Worm (Caenorhabditis elegans): ENCODE measurements around the gene klp-17.

klp-17 gene

DNA sequence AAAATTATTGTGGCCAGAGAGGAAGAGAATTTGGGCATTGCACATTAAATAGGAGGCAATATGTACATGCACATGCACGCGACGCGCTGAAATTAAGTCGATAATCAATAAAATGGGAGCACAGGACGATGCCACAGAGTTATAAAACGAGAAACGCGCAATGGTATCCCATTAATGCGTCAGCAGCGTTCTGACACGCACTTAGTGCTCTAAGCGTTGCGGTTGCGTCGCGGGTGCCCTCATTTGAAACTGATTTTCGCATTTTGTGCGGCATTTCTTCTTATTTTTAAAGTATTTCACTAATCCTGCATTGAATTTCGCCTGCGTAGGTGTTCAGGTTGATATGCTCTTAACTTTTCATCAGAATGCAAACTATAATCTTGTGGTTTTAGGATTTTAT lies 14.4 kb downstream of the klp-17 start, which contains the start of gene rsp-1:
Gene rsp-1, plus strand, starts transcription at position 338 of the 400 bp plus-strand sequence.
- no peak for TF ChIP-seq nhr-237 (tag; optimal IDR thresholded peaks at IDR 0.05)
- peak; percentile 73 for TF ChIP-seq pax-3 (tag; optimal IDR thresholded peaks at IDR 0.05)
- peak; percentile 90 for TF ChIP-seq nhr-19 (GFP tag; conservative IDR thresholded peaks at IDR 0.05)
- peak; percentile 27 for TF ChIP-seq blmp-1 (tag; optimal IDR thresholded peaks at IDR 0.05)
- peak; percentile 89 for TF ChIP-seq nhr-90 (tag; optimal IDR thresholded peaks at IDR 0.05; ENCODE audit: poor library complexity)
- peak; percentile 29 for TF ChIP-seq fkh-4 (tag; optimal IDR thresholded peaks at IDR 0.05; ENCODE audit: borderline replicate concordance)
- TF ChIP-seq mep-1 (tag; optimal IDR thresholded peaks at IDR 0.05) = peak; percentile 84
- peak; percentile 92 to 95 (median 94) for TF ChIP-seq ceh-82 (tag; optimal IDR thresholded peaks at IDR 0.05)
- TF ChIP-seq ztf-11 (tag; optimal IDR thresholded peaks at IDR 0.05) = peak in 1 of 2 experiments; percentile 71
- TF ChIP-seq lir-3 (tag; optimal IDR thresholded peaks at IDR 0.05; ENCODE audit: poor library complexity) = peak; percentile 68
- no peak for TF ChIP-seq nhr-84 (tag; optimal IDR thresholded peaks at IDR 0.05)
- no peak for TF ChIP-seq egl-27 (tag; optimal IDR thresholded peaks at IDR 0.05)
- TF ChIP-seq nhr-71 (tag; optimal IDR thresholded peaks at IDR 0.05) = peak; percentile 93
- peak; percentile 89 for TF ChIP-seq lin-13 (GFP tag; optimal IDR thresholded peaks at IDR 0.05)
- TF ChIP-seq elt-2 (tag; optimal IDR thresholded peaks at IDR 0.05) = peak; percentile 76
- TF ChIP-seq F16B12.6 (tag; optimal IDR thresholded peaks at IDR 0.05) = peak; percentile 69
- no peak for TF ChIP-seq ces-1 (GFP tag; optimal IDR thresholded peaks at IDR 0.05)
- TF ChIP-seq swsn-7 (tag; optimal IDR thresholded peaks at IDR 0.05) = peak; percentile 91
- TF ChIP-seq rnt-1 (tag; optimal IDR thresholded peaks at IDR 0.05) = peak; percentile 94
- TF ChIP-seq zip-4 (GFP tag; optimal IDR thresholded peaks at IDR 0.05) = peak; percentile 74
- TF ChIP-seq hlh-4 (tag; optimal IDR thresholded peaks at IDR 0.05) = no peak
- peak; percentile 78 for TF ChIP-seq nhr-77 (tag; optimal IDR thresholded peaks at IDR 0.05)
- peak; percentile 91 for TF ChIP-seq nhr-47 (tag; optimal IDR thresholded peaks at IDR 0.05)
- no peak for TF ChIP-seq efl-3 (GFP tag; optimal IDR thresholded peaks at IDR 0.05)
- TF ChIP-seq hpl-2 (GFP tag; optimal IDR thresholded peaks at IDR 0.05) = peak; percentile 80
- TF ChIP-seq lsy-2 (tag; optimal IDR thresholded peaks at IDR 0.05) = peak; percentile 91 to 94
- TF ChIP-seq nhr-11 (tag; optimal IDR thresholded peaks at IDR 0.05) = peak; percentile 46
- TF ChIP-seq xbp-1 (tag; optimal IDR thresholded peaks at IDR 0.05) = peak; percentile 90
- TF ChIP-seq mdl-1 (tag; optimal IDR thresholded peaks at IDR 0.05) = peak in 1 of 2 experiments; percentile 85
- TF ChIP-seq ceh-63 (GFP tag; optimal IDR thresholded peaks at IDR 0.05) = no peak
- TF ChIP-seq mef-2 (tag; optimal IDR thresholded peaks at IDR 0.05) = peak; percentile 13
- TF ChIP-seq hlh-17 (GFP tag; optimal IDR thresholded peaks at IDR 0.05; ENCODE audit: borderline replicate concordance) = no peak
- peak; percentile 17 for TF ChIP-seq aha-1 (tag; optimal IDR thresholded peaks at IDR 0.05)
- no peak for TF ChIP-seq ets-5 (GFP tag; IDR thresholded peaks at IDR 0.05)
- TF ChIP-seq ztf-4 (tag; optimal IDR thresholded peaks at IDR 0.05) = peak; percentile 84
- TF ChIP-seq irx-1 (tag; optimal IDR thresholded peaks at IDR 0.05) = peak; percentile 76
- no peak for TF ChIP-seq unc-30 (tag; optimal IDR thresholded peaks at IDR 0.05)
- TF ChIP-seq lin-35 (GFP tag; optimal IDR thresholded peaks at IDR 0.05) = peak; percentile 90 to 94
- TF ChIP-seq snu-23 (GFP tag; optimal IDR thresholded peaks at IDR 0.05) = peak; percentile 94
- no peak for TF ChIP-seq C34B4.2 (tag; optimal IDR thresholded peaks at IDR 0.05)
- peak; percentile 79 for TF ChIP-seq fkh-8 (tag; optimal IDR thresholded peaks at IDR 0.05)
- no peak for TF ChIP-seq unc-62 (GFP tag; optimal IDR thresholded peaks at IDR 0.05)
- peak; percentile 88 for TF ChIP-seq tbx-2 (tag; optimal IDR thresholded peaks at IDR 0.05)
- TF ChIP-seq pag-3 (tag; optimal IDR thresholded peaks at IDR 0.05; ENCODE audit: borderline replicate concordance, insufficient read depth) = no peak
- peak; percentile 45 for TF ChIP-seq sox-4 (tag; optimal IDR thresholded peaks at IDR 0.05)
- no peak for TF ChIP-seq ceh-90 (tag; optimal IDR thresholded peaks at IDR 0.05)
- no peak for TF ChIP-seq zag-1 (tag; optimal IDR thresholded peaks at IDR 0.05)
- TF ChIP-seq nhr-28 (tag; optimal IDR thresholded peaks at IDR 0.05) = no peak
- no peak for TF ChIP-seq tlp-1 (tag; optimal IDR thresholded peaks at IDR 0.05)
- peak; percentile 65 for TF ChIP-seq aly-2 (tag; optimal IDR thresholded peaks at IDR 0.05)
- peak; percentile 89 for TF ChIP-seq dsc-1 (tag; optimal IDR thresholded peaks at IDR 0.05)
- TF ChIP-seq dpl-1 (GFP tag; optimal IDR thresholded peaks at IDR 0.05) = peak; percentile 84 to 88 (median 87)

All from whole organism, L1 larva.